In genomic region chrX:14950273-14951272, dm6 we compare ENCODE assay signal across 5 fruit fly cellular contexts.
TF ChIP-seq lines count a peak whose summit lies in the region.

No protein-coding gene starts in this region.

TF ChIP-seq in whole organism, adult, 20 proteins besides CTCF, POLR2A, EP300 and RAD21 (continued from another document):
- no peak for TF ChIP-seq pad (GFP tag; optimal IDR thresholded peaks at IDR 0.05; lab: Kevin White, UChicago)
- TF ChIP-seq ovo (GFP tag; optimal IDR thresholded peaks at IDR 0.05; lab: Kevin White, UChicago) = peak; percentile 93

TF ChIP-seq in whole organism, embryonic, 481 proteins besides CTCF, POLR2A, EP300 and RAD21 (continued from another document and continues in another):
- TF ChIP-seq HLH54F (GFP tag; optimal IDR thresholded peaks at IDR 0.05; lab: Kevin White, UChicago) = peak; percentile 71
- TF ChIP-seq B-H2 (GFP tag; optimal IDR thresholded peaks at IDR 0.05; lab: Kevin White, UChicago) = peak; percentile 20
- TF ChIP-seq lab (GFP tag; optimal IDR thresholded peaks at IDR 0.05; lab: Kevin White, UChicago) = peak; percentile 85
- TF ChIP-seq TFAM (GFP tag; optimal IDR thresholded peaks at IDR 0.05; lab: Kevin White, UChicago) = peak; percentile 82
- TF ChIP-seq chm (GFP tag; IDR thresholded peaks at IDR 0.05; lab: Robert Waterston, UW) = peak; percentile 43
- peak; percentile 84 for TF ChIP-seq Hmr (GFP tag; optimal IDR thresholded peaks at IDR 0.05; lab: Kevin White, UChicago)
- peak; percentile 89 for TF ChIP-seq CG10959 (GFP tag; IDR thresholded peaks at IDR 0.05; lab: Robert Waterston, UW)
- TF ChIP-seq grn (GFP tag; optimal IDR thresholded peaks at IDR 0.05; lab: Kevin White, UChicago) = peak; percentile 16
- TF ChIP-seq CG9437 (GFP tag; optimal IDR thresholded peaks at IDR 0.05; lab: Kevin White, UChicago) = peak; percentile 92
- TF ChIP-seq sug (tag; optimal IDR thresholded peaks at IDR 0.05; lab: Kevin White, UChicago) = peak; percentile 79
- no peak for TF ChIP-seq zen2 (GFP tag; IDR thresholded peaks at IDR 0.05; lab: Robert Waterston, UW; ENCODE audit: partially characterized antibody)
- peak; percentile 54 for TF ChIP-seq pros (GFP tag; optimal IDR thresholded peaks at IDR 0.05; lab: Kevin White, UChicago)
- peak; percentile 98 for TF ChIP-seq gem (tag; optimal IDR thresholded peaks at IDR 0.05; lab: Kevin White, UChicago)
- peak; percentile 83 for TF ChIP-seq CG9817 (tag; optimal IDR thresholded peaks at IDR 0.05; lab: Kevin White, UChicago)
- peak; percentile 60; the same call in 1 of the 2 replicates for TF ChIP-seq bowl (GFP tag; IDR thresholded peaks at IDR 0.05; lab: Robert Waterston, UW)
- TF ChIP-seq peb (GFP tag; IDR thresholded peaks at IDR 0.05; lab: Robert Waterston, UW) = peak; percentile 87
- peak; percentile 73 for TF ChIP-seq CG2120 (GFP tag; optimal IDR thresholded peaks at IDR 0.05; lab: Kevin White, UChicago)
- no peak for TF ChIP-seq bigmax (GFP tag; optimal IDR thresholded peaks at IDR 0.05; lab: Kevin White, UChicago)
- peak; percentile 77 for TF ChIP-seq CG6854 (GFP tag; optimal IDR thresholded peaks at IDR 0.05; lab: Kevin White, UChicago)
- TF ChIP-seq Sox100B (GFP tag; optimal IDR thresholded peaks at IDR 0.05; lab: Kevin White, UChicago) = peak; percentile 98
- TF ChIP-seq Bteb2 (GFP tag; optimal IDR thresholded peaks at IDR 0.05; lab: Kevin White, UChicago) = peak; percentile 81
- peak; percentile 97 for TF ChIP-seq CG15696 (tag; optimal IDR thresholded peaks at IDR 0.05; lab: Kevin White, UChicago)
- TF ChIP-seq Side (GFP tag; optimal IDR thresholded peaks at IDR 0.05; lab: Kevin White, UChicago) = peak; percentile 74
- peak; percentile 91 for TF ChIP-seq run (tag; optimal IDR thresholded peaks at IDR 0.05; lab: Kevin White, UChicago)
- TF ChIP-seq caup (GFP tag; optimal IDR thresholded peaks at IDR 0.05; lab: Kevin White, UChicago; ENCODE audit: severe bottlenecking) = peak; percentile 72
- peak; percentile 94 for TF ChIP-seq Hr3 (GFP tag; optimal IDR thresholded peaks at IDR 0.05; lab: Kevin White, UChicago)
- peak; percentile 87 for TF ChIP-seq ttk (GFP tag; IDR thresholded peaks at IDR 0.05; lab: Robert Waterston, UW)
- TF ChIP-seq CG6654 (GFP tag; optimal IDR thresholded peaks at IDR 0.05; lab: Kevin White, UChicago) = peak; percentile 77
- peak; percentile 96 for TF ChIP-seq Spps (tag; optimal IDR thresholded peaks at IDR 0.05; lab: Kevin White, UChicago)
- TF ChIP-seq sisA (GFP tag; IDR thresholded peaks at IDR 0.05; lab: Robert Waterston, UW) = peak; percentile 88
- peak; percentile 62 for TF ChIP-seq psq (GFP tag; optimal IDR thresholded peaks at IDR 0.05; lab: Kevin White, UChicago)
- TF ChIP-seq CG12219 (GFP tag; optimal IDR thresholded peaks at IDR 0.05; lab: Kevin White, UChicago) = peak; percentile 94

TF ChIP-seq in whole organism, prepupa, 60 proteins besides CTCF, POLR2A, EP300 and RAD21 (continued from another document and continues in another):
- TF ChIP-seq spab (GFP tag; optimal IDR thresholded peaks at IDR 0.05; lab: Kevin White, UChicago) = peak; percentile 98
- TF ChIP-seq CG15336 (GFP tag; IDR thresholded peaks at IDR 0.05; lab: Robert Waterston, UW) = peak; percentile 99
- peak; percentile 98 for TF ChIP-seq Lpt (GFP tag; optimal IDR thresholded peaks at IDR 0.05; lab: Kevin White, UChicago)
- peak; percentile 91 for TF ChIP-seq fd85E (GFP tag; optimal IDR thresholded peaks at IDR 0.05; lab: Kevin White, UChicago)
- peak; percentile 97 for TF ChIP-seq Gug (GFP tag; IDR thresholded peaks at IDR 0.05; lab: Robert Waterston, UW)
- peak; percentile 99 for TF ChIP-seq pdm3 (GFP tag; optimal IDR thresholded peaks at IDR 0.05; lab: Kevin White, UChicago)
- TF ChIP-seq dsx (GFP tag; optimal IDR thresholded peaks at IDR 0.05; lab: Kevin White, UChicago; ENCODE audit: poor library complexity, severe bottlenecking) = peak; percentile 97
- TF ChIP-seq CG4318 (GFP tag; optimal IDR thresholded peaks at IDR 0.05; lab: Kevin White, UChicago) = peak; percentile 97
- peak; percentile 99 for TF ChIP-seq CG3032 (tag; optimal IDR thresholded peaks at IDR 0.05; lab: Kevin White, UChicago)
- TF ChIP-seq CG6276 (GFP tag; optimal IDR thresholded peaks at IDR 0.05; lab: Kevin White, UChicago) = peak; percentile 99
- peak; percentile 100 for TF ChIP-seq svp (GFP tag; lab: Kevin White, UChicago)
- peak; percentile 97 for TF ChIP-seq achi (GFP tag; optimal IDR thresholded peaks at IDR 0.05; lab: Kevin White, UChicago)
- TF ChIP-seq CG16779 (tag; optimal IDR thresholded peaks at IDR 0.05; lab: Kevin White, UChicago) = peak; percentile 97
- peak; percentile 98 for TF ChIP-seq Eip75B (GFP tag; optimal IDR thresholded peaks at IDR 0.05; lab: Kevin White, UChicago)
- peak; percentile 98 for TF ChIP-seq CG8632 (GFP tag; optimal IDR thresholded peaks at IDR 0.05; lab: Kevin White, UChicago)
- peak; percentile 98 for TF ChIP-seq CG10631 (GFP tag; optimal IDR thresholded peaks at IDR 0.05; lab: Kevin White, UChicago)
- TF ChIP-seq Hr4 (GFP tag; optimal IDR thresholded peaks at IDR 0.05; lab: Kevin White, UChicago) = peak; percentile 98
- peak; percentile 95 for TF ChIP-seq CG1621 (tag; optimal IDR thresholded peaks at IDR 0.05; lab: Kevin White, UChicago)
- TF ChIP-seq Eip78C (GFP tag; lab: Kevin White, UChicago) = peak; percentile 100
- peak; percentile 99 for TF ChIP-seq Met (GFP tag; optimal IDR thresholded peaks at IDR 0.05; lab: Kevin White, UChicago)
- peak; percentile 99 for TF ChIP-seq CG34406 (GFP tag; optimal IDR thresholded peaks at IDR 0.05; lab: Kevin White, UChicago)
- TF ChIP-seq topi (GFP tag; optimal IDR thresholded peaks at IDR 0.05; lab: Kevin White, UChicago) = peak; percentile 99
- TF ChIP-seq CG7368 (GFP tag; optimal IDR thresholded peaks at IDR 0.05; lab: Kevin White, UChicago) = peak; percentile 95
- peak; percentile 95 for TF ChIP-seq CG6163 (GFP tag; IDR thresholded peaks at IDR 0.05; lab: Robert Waterston, UW)
- peak; percentile 98 for TF ChIP-seq CG11762 (GFP tag; optimal IDR thresholded peaks at IDR 0.05; lab: Kevin White, UChicago; ENCODE audit: insufficient read depth)
- peak; percentile 97 for TF ChIP-seq CG8319 (GFP tag; optimal IDR thresholded peaks at IDR 0.05; lab: Kevin White, UChicago)
- TF ChIP-seq net (GFP tag; optimal IDR thresholded peaks at IDR 0.05; lab: Kevin White, UChicago) = peak; percentile 98
- TF ChIP-seq CG8119 (GFP tag; IDR thresholded peaks at IDR 0.05; lab: Robert Waterston, UW) = peak; percentile 99
- TF ChIP-seq Ets21C (GFP tag; optimal IDR thresholded peaks at IDR 0.05; lab: Kevin White, UChicago) = peak; percentile 97
- peak; percentile 43 for TF ChIP-seq fkh (GFP tag; optimal IDR thresholded peaks at IDR 0.05; lab: Kevin White, UChicago)
- peak; percentile 99 for TF ChIP-seq Ets96B (tag; optimal IDR thresholded peaks at IDR 0.05; lab: Kevin White, UChicago)
- TF ChIP-seq Sox102F (GFP tag; optimal IDR thresholded peaks at IDR 0.05; lab: Kevin White, UChicago) = peak; percentile 98
- peak; percentile 55 for TF ChIP-seq Hr38 (GFP tag; optimal IDR thresholded peaks at IDR 0.05; lab: Kevin White, UChicago)

TF ChIP-seq in whole organism, pupa, 21 proteins besides CTCF, POLR2A, EP300 and RAD21 (continued from another document):
- TF ChIP-seq CG4496 (GFP tag; IDR thresholded peaks at IDR 0.05; lab: Robert Waterston, UW) = peak; percentile 97

TF ChIP-seq in whole organism, wandering third instar larva, 38 proteins besides CTCF, POLR2A, EP300 and RAD21 (continued from another document):
- peak; percentile 98 for TF ChIP-seq rgr (GFP tag; optimal IDR thresholded peaks at IDR 0.05; lab: Kevin White, UChicago)
- no peak for TF ChIP-seq pan (optimal IDR thresholded peaks at IDR 0.05; lab: Kevin White, UChicago)
- peak; percentile 52 to 98 for TF ChIP-seq foxo (GFP tag; optimal IDR thresholded peaks at IDR 0.05; lab: Kevin White, UChicago)
- TF ChIP-seq br (GFP tag; optimal IDR thresholded peaks at IDR 0.05; lab: Kevin White, UChicago) = peak; percentile 97
- TF ChIP-seq OdsH (GFP tag; optimal IDR thresholded peaks at IDR 0.05; lab: Kevin White, UChicago) = peak; percentile 97
- TF ChIP-seq Hr83 (GFP tag; optimal IDR thresholded peaks at IDR 0.05; lab: Kevin White, UChicago; ENCODE audit: poor library complexity, severe bottlenecking) = no peak
- peak; percentile 99 for TF ChIP-seq Sp1 (GFP tag; optimal IDR thresholded peaks at IDR 0.05; lab: Kevin White, UChicago)
- peak; percentile 97 for TF ChIP-seq ey (GFP tag; optimal IDR thresholded peaks at IDR 0.05; lab: Kevin White, UChicago)
- peak; percentile 89 for TF ChIP-seq CrebA (GFP tag; optimal IDR thresholded peaks at IDR 0.05; lab: Kevin White, UChicago; ENCODE audit: borderline replicate concordance)
- no peak for TF ChIP-seq N (GFP tag; optimal IDR thresholded peaks at IDR 0.05; lab: Kevin White, UChicago)
- peak; percentile 90 for TF ChIP-seq GATAd (GFP tag; optimal IDR thresholded peaks at IDR 0.05; lab: Kevin White, UChicago)
- peak; percentile 38 for TF ChIP-seq jim (GFP tag; optimal IDR thresholded peaks at IDR 0.05; lab: Kevin White, UChicago)
- TF ChIP-seq usp (GFP tag; optimal IDR thresholded peaks at IDR 0.05; lab: Kevin White, UChicago) = no peak
- peak; percentile 93 for TF ChIP-seq brk (GFP tag; optimal IDR thresholded peaks at IDR 0.05; lab: Kevin White, UChicago)
- no peak for TF ChIP-seq Hr78 (GFP tag; optimal IDR thresholded peaks at IDR 0.05; lab: Kevin White, UChicago)
- peak; percentile 97 for TF ChIP-seq psq (GFP tag; optimal IDR thresholded peaks at IDR 0.05; lab: Kevin White, UChicago)
- TF ChIP-seq Vsx2 (GFP tag; optimal IDR thresholded peaks at IDR 0.05; lab: Kevin White, UChicago; ENCODE audit: partially characterized antibody) = peak; percentile 70
